Worm (Caenorhabditis elegans) whole organism, young adult: ENCODE results near the gene F47B8.13.

Source experiments
- C17E4.6 ChIP-seq: fragments of 200-800 bp; sonication (Bioruptor generic); IDR thresholded peaks from 2 replicates; pipeline ENCODE4 v1.3.6; 2022; ENCODE audit warnings: missing genetic modification reagents, missing genetic modification characterization, missing compliant biosample characterization
- F49E8.2 ChIP-seq: sonication (generic microtip); optimal IDR thresholded peaks from 3 replicates; lab custom pipeline; 2017; ENCODE audit warnings: missing genetic modification characterization, mild to moderate bottlenecking, missing compliant biosample characterization, antibody characterized with exemption, moderate library complexity; ENCODE audit not compliant: insufficient read depth
- unc-62 ChIP-seq: fragments of 150-350 bp; optimal IDR thresholded peaks from 2 replicates; lab custom pipeline; 2014; ENCODE audit warnings: missing biosample characterization, missing genetic modification reagents, missing genetic modification characterization
- xnd-1 ChIP-seq: sonication (generic microtip); optimal IDR thresholded peaks from 2 replicates; lab custom pipeline; 2016; ENCODE audit warnings: missing genotype, missing genetic modification reagents, missing genetic modification characterization, missing compliant biosample characterization

DNA sequence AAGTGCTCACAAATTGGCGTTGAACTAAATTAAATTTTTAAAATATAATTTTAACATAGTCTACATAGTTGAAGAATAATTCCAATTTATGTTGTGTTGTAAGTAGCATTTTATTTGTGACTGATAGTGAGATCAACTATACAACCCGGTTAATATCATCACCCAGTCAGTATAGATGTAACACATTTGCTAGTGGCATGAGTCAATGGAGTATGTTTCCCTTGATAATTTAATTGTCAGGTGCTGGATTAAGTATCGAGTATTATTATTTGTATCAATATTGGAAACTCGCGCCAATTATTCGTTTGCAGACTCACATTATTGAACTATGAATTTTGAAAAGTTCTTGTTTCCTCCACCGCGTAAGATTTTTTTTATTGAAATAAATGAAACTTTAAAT, 15.4 kb upstream of the F47B8.13 start, which contains the start of gene srm-5:
- no peak for TF ChIP-seq xnd-1
- TF ChIP-seq unc-62 (GFP tag; lab: Kevin White, UChicago): no peak
- no peak for TF ChIP-seq C17E4.6 (GFP tag; lab: Robert Waterston, UW)
- TF ChIP-seq F49E8.2 (tag; lab: Kevin White, UChicago): no peak
